Worm (Caenorhabditis elegans) whole organism, young adult: Measurements from ENCODE around the gene gln-6.

ENCODE experiments used
- K12H6.12 ChIP-seq: fragments of 200-800 bp; sonication (Bioruptor generic); optimal IDR thresholded peaks from 2 replicates; lab custom pipeline; 2018; ENCODE audit warnings: mild to moderate bottlenecking, missing genetic modification characterization, missing compliant biosample characterization
- ama-1 ChIP-seq, 3 experiments: fragments of 150-350 bp in 1 of 3; sonication (generic microtip) in 2 of 3; optimal IDR thresholded peaks; 2 replicates each; lab custom pipeline; 2014 to 2018; ENCODE audit warnings: missing biosample characterization in 2 of 3, missing genetic modification characterization in 2 of 3, missing genetic modification reagents in 2 of 3
- aptf-2 ChIP-seq: fragments of 200-800 bp; sonication (Bioruptor generic); conservative IDR thresholded peaks from 2 replicates; pipeline ENCODE4 v1.3.6; 2022; ENCODE audit warnings: missing genetic modification reagents, missing genetic modification characterization, missing compliant biosample characterization
- athp-1 ChIP-seq: sonication (generic microtip); optimal IDR thresholded peaks from 2 replicates; lab custom pipeline; 2017; ENCODE audit warnings: mild to moderate bottlenecking, missing genetic modification characterization, missing compliant biosample characterization
- dpl-1 ChIP-seq: fragments of 150-350 bp; optimal IDR thresholded peaks from 2 replicates; lab custom pipeline; 2014; ENCODE audit warnings: missing biosample characterization, missing genetic modification reagents, missing genetic modification characterization
- mes-4 ChIP-seq: sonication (generic microtip); optimal IDR thresholded peaks from 2 replicates; lab custom pipeline; 2016; ENCODE audit warnings: missing genotype, missing genetic modification characterization, missing compliant biosample characterization
- nhr-179 ChIP-seq: sonication (generic microtip); optimal IDR thresholded peaks from 2 replicates; lab custom pipeline; 2016; ENCODE audit warnings: mild to moderate bottlenecking, missing genetic modification characterization, missing compliant biosample characterization
- pha-4 ChIP-seq: fragments of 150-350 bp; sonication (generic microtip); optimal IDR thresholded peaks from 2 replicates; lab custom pipeline; 2014; ENCODE audit warnings: missing biosample characterization, missing genetic modification reagents, missing genetic modification characterization
- snpc-4 ChIP-seq, 5 experiments: fragments of 150-350 bp in 1 of 5; sonication (generic microtip) in 4 of 5; optimal IDR thresholded peaks; 2 replicates each; lab custom pipeline; 2014 to 2018; ENCODE audit warnings: missing genetic modification characterization in 5 of 5, missing biosample characterization in 3 of 5, antibody characterized with exemption in 2 of 5, mild to moderate bottlenecking in 2 of 5, missing compliant biosample characterization in 2 of 5, missing genotype in 2 of 5, moderate library complexity in 2 of 5, missing genetic modification reagents in 1 of 5
- tbp1 ChIP-seq: fragments of 200-800 bp; sonication (Bioruptor generic); optimal IDR thresholded peaks from 2 replicates; lab custom pipeline; 2018; ENCODE audit warnings: mild to moderate bottlenecking, missing genetic modification characterization, missing compliant biosample characterization
- zfh-2 ChIP-seq: fragments of 200-800 bp; sonication (Bioruptor generic); conservative IDR thresholded peaks from 2 replicates; pipeline ENCODE4 v1.3.6; 2022; ENCODE audit warnings: missing genetic modification reagents, missing genetic modification characterization, missing compliant biosample characterization

ce11 chrIV:9772096-9772720 is 31.5 kb upstream of the gln-6 start, which contains the start of gene cav-1:
- TF ChIP-seq mes-4 (tag; lab: Kevin White, UChicago), result no peak
- no peak for TF ChIP-seq nhr-179
- TF ChIP-seq K12H6.12 (tag; lab: Kevin White, UChicago), result no peak
- TF ChIP-seq snpc-4 (GFP tag; optimal IDR thresholded peaks at IDR 0.05; lab: Kevin White, UChicago), result no peak
- no peak for TF ChIP-seq snpc-4 (tag; optimal IDR thresholded peaks at IDR 0.05; lab: Kevin White, UChicago)
- no peak for TF ChIP-seq dpl-1 (GFP tag; lab: Kevin White, UChicago)
- TF ChIP-seq zfh-2 (GFP tag; lab: Robert Waterston, UW), result no peak
- TF ChIP-seq tbp1 (GFP tag; lab: Kevin White, UChicago), result no peak
- no peak for TF ChIP-seq ama-1 (optimal IDR thresholded peaks at IDR 0.05; lab: Kevin White, UChicago)
- no peak for TF ChIP-seq ama-1 (GFP tag; optimal IDR thresholded peaks at IDR 0.05; lab: Kevin White, UChicago)
- TF ChIP-seq athp-1 (tag; lab: Kevin White, UChicago), result no peak
- TF ChIP-seq aptf-2, result 0 out of 2 replicates have a peak, but pooled peaks have one; percentile 53
- TF ChIP-seq pha-4 (tag; lab: Kevin White, UChicago), result no peak
